Worm (Caenorhabditis elegans) whole organism, early embryonic: Measurements from ENCODE around the gene srw-11.

Source experiments
- B0310.2 ChIP-seq: sonication (generic microtip); optimal IDR thresholded peaks from 2 replicates; lab custom pipeline; 2016; ENCODE audit warnings: mild to moderate bottlenecking, missing genetic modification characterization, missing compliant biosample characterization
- F13C5.2 ChIP-seq: sonication (generic microtip); optimal IDR thresholded peaks from 2 replicates; lab custom pipeline; 2017; ENCODE audit warnings: mild to moderate bottlenecking, missing genetic modification characterization, inconsistent platforms, missing compliant biosample characterization
- aly-1 ChIP-seq: sonication (generic microtip); optimal IDR thresholded peaks from 2 replicates; lab custom pipeline; 2016; ENCODE audit warnings: missing genetic modification characterization, missing compliant biosample characterization
- ama-1 ChIP-seq: fragments of 150-350 bp; optimal IDR thresholded peaks from 2 replicates; lab custom pipeline; 2014
- ceh-13 ChIP-seq: fragments of 200-800 bp; sonication (Bioruptor generic); optimal IDR thresholded peaks from 2 replicates; lab custom pipeline; 2018; ENCODE audit warnings: mild to moderate bottlenecking, missing genetic modification characterization, missing compliant biosample characterization
- ceh-36 ChIP-seq: sonication (generic microtip); optimal IDR thresholded peaks from 2 replicates; lab custom pipeline; 2016; ENCODE audit warnings: missing genetic modification characterization, inconsistent platforms, missing compliant biosample characterization
- ets-7 ChIP-seq: sonication (generic microtip); optimal IDR thresholded peaks from 2 replicates; lab custom pipeline; 2016; ENCODE audit warnings: missing genotype, missing genetic modification characterization, missing compliant biosample characterization
- flt-1 ChIP-seq: fragments of 200-800 bp; sonication (Bioruptor generic); IDR thresholded peaks from 2 replicates; pipeline ENCODE4 v1.3.6; 2022; ENCODE audit warnings: missing genetic modification characterization, missing compliant biosample characterization
- hmbx-1 ChIP-seq: sonication (generic microtip); optimal IDR thresholded peaks from 2 replicates; lab custom pipeline; 2016; ENCODE audit warnings: mild to moderate bottlenecking, missing genetic modification characterization, missing compliant biosample characterization
- hmg-4 ChIP-seq: fragments of 200-800 bp; sonication (Bioruptor generic); optimal IDR thresholded peaks from 2 replicates; lab custom pipeline; 2018; ENCODE audit warnings: mild to moderate bottlenecking, missing genetic modification characterization, missing compliant biosample characterization
- hnd-1 ChIP-seq: sonication (generic microtip); optimal IDR thresholded peaks from 2 replicates; lab custom pipeline; 2016; ENCODE audit warnings: missing genetic modification characterization, missing compliant biosample characterization
- pes-1 ChIP-seq: fragments of 200-800 bp; sonication (Bioruptor generic); IDR thresholded peaks from 2 replicates; pipeline ENCODE4 v1.3.6; 2022; ENCODE audit warnings: missing genetic modification reagents, missing genetic modification characterization, missing compliant biosample characterization
- scrt-1 ChIP-seq: fragments of 200-800 bp; sonication (Bioruptor generic); IDR thresholded peaks from 2 replicates; pipeline ENCODE4 v1.3.6; 2022; ENCODE audit warnings: missing genetic modification characterization, missing compliant biosample characterization
- sea-1 ChIP-seq: fragments of 200-800 bp; sonication (Bioruptor generic); conservative IDR thresholded peaks from 2 replicates; pipeline ENCODE4 v1.3.6; 2022; ENCODE audit warnings: missing genetic modification characterization, missing compliant biosample characterization
- tbx-11 ChIP-seq: fragments of 200-800 bp; sonication (Bioruptor generic); IDR thresholded peaks from 2 replicates; pipeline ENCODE4 v1.3.6; 2022; ENCODE audit warnings: missing genetic modification characterization, missing compliant biosample characterization
- tbx-37 ChIP-seq: fragments of 200-800 bp; sonication (Bioruptor generic); conservative IDR thresholded peaks from 2 replicates; pipeline ENCODE4 v1.3.6; 2022; ENCODE audit warnings: missing genetic modification reagents, missing genetic modification characterization, missing compliant biosample characterization
- tra-4 ChIP-seq: sonication (generic microtip); optimal IDR thresholded peaks from 2 replicates; lab custom pipeline; 2017; ENCODE audit warnings: missing genetic modification characterization, missing compliant biosample characterization

srw-11 gene

ce11 chrV:15189567-15189966 lies 50.5 kb downstream of the srw-11 start, which contains the start of gene cyn-3:
cyn-3 (plus strand) TSS chrV:15189927.
- TF ChIP-seq aly-1 (no peak), ceh-36 (no peak), sea-1 (no peak), tbx-37 (no peak), scrt-1 (no peak), flt-1 (no peak), B0310.2 (tag; lab: Kevin White, UChicago) (no peak), ets-7 (tag; lab: Kevin White, UChicago) (no peak), ceh-13 (GFP tag; lab: Kevin White, UChicago) (no peak), tra-4 (tag; lab: Kevin White, UChicago) (no peak), tbx-11 (GFP tag; lab: Robert Waterston, UW) (no peak), ama-1 (lab: Kevin White, UChicago) (no peak), hnd-1 (no peak), F13C5.2 (no peak), hmbx-1 (no peak), hmg-4 (no peak), pes-1 (GFP tag; lab: Robert Waterston, UW) (no peak)
